Fruit fly (Drosophila melanogaster): Measurements from ENCODE around the gene eIF4E1.
A peak's percentile ranks its signal among the peaks of the same experiment; 100 is the strongest.

eIF4E1 gene

DNA sequence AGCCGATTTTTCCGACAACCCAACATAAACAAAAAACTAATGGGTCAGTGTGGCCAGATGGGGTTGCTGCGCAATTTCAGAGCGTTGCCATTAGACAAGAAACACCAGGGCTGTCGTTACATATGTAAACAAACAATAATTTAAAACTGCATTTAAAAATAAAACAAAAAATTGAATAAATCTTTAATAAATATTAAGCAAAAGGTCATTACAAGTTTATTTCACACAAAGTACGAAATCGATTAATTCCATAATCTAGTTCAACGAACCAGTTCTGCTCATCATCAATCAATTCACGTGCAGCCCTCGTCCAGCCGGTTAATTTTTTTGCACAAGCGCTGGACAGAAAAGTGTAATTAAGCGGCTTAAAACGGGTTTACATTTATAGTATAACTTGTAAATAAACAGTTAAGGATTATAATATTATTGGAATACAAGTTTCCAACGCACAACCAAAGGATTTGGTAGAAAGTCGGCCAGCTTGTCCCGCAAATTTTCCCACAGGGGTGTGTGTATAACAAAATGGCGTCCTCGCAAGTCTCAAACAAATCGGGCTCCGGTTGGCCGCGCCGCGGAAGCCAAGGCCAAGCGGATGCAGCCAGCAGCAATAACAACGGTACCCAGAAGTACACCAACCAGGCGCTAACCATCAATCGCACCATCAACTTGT lies 8.6 kb upstream of the eIF4E1 start, which contains the start of the genes CG4022 and Cpsf5 (continued):
- TF ChIP-seq CG2678 (tag; optimal IDR thresholded peaks at IDR 0.05) (peak; percentile 85), CG6689 (GFP tag; IDR thresholded peaks at IDR 0.05) (peak; percentile 79), CG14860 (GFP tag; IDR thresholded peaks at IDR 0.05; ENCODE audit: partially characterized antibody) (no peak), salm (tag; optimal IDR thresholded peaks at IDR 0.05) (peak; percentile 43), CG9215 (GFP tag; IDR thresholded peaks at IDR 0.05) (peak; percentile 82), fd64A (GFP tag; optimal IDR thresholded peaks at IDR 0.05) (no peak), zfh1 (GFP tag; IDR thresholded peaks at IDR 0.05) (peak; percentile 83), trem (tag; optimal IDR thresholded peaks at IDR 0.05) (peak; percentile 85), E2f2 (GFP tag; IDR thresholded peaks at IDR 0.05) (peak; percentile 70), CG2116 (GFP tag; optimal IDR thresholded peaks at IDR 0.05) (peak; percentile 83), Bteb2 (GFP tag; optimal IDR thresholded peaks at IDR 0.05) (peak; percentile 48), ato (GFP tag; IDR thresholded peaks at IDR 0.05; ENCODE audit: partially characterized antibody) (no peak), ham (GFP tag; IDR thresholded peaks at IDR 0.05) (peak; percentile 52; the same call in 1 of the 2 replicates), lbe (GFP tag; optimal IDR thresholded peaks at IDR 0.05) (peak; percentile 66), Dfd (GFP tag; optimal IDR thresholded peaks at IDR 0.05) (no peak), CG11247 (GFP tag; IDR thresholded peaks at IDR 0.05) (peak; percentile 70), amos (GFP tag; IDR thresholded peaks at IDR 0.05; ENCODE audit: partially characterized antibody) (peak; percentile 48; the same call in 1 of the 2 replicates), stc (GFP tag; IDR thresholded peaks at IDR 0.05) (peak; percentile 78), Atf-2 (GFP tag; optimal IDR thresholded peaks at IDR 0.05) (no peak), ash1 (GFP tag; optimal IDR thresholded peaks at IDR 0.05) (no peak), pros (GFP tag; optimal IDR thresholded peaks at IDR 0.05) (no peak), CG10654 (GFP tag; optimal IDR thresholded peaks at IDR 0.05) (peak; percentile 80), en (GFP tag; optimal IDR thresholded peaks at IDR 0.05) (no peak), Jarid2 (GFP tag; optimal IDR thresholded peaks at IDR 0.05) (no peak), BEAF-32 (GFP tag; optimal IDR thresholded peaks at IDR 0.05) (peak; percentile 52), wor (GFP tag; IDR thresholded peaks at IDR 0.05) (peak; percentile 65), ERR (GFP tag; optimal IDR thresholded peaks at IDR 0.05) (no peak), ab (GFP tag; optimal IDR thresholded peaks at IDR 0.05) (peak; percentile 45), Mad (GFP tag; optimal IDR thresholded peaks at IDR 0.05) (peak; percentile 85), CG4707 (GFP tag; optimal IDR thresholded peaks at IDR 0.05) (peak; percentile 23), tna (GFP tag; IDR thresholded peaks at IDR 0.05; ENCODE audit: partially characterized antibody) (no peak), dmrt11E (tag; optimal IDR thresholded peaks at IDR 0.05) (peak; percentile 86), BtbVII (GFP tag; optimal IDR thresholded peaks at IDR 0.05) (peak; percentile 47), Ssrp (tag; optimal IDR thresholded peaks at IDR 0.05) (peak; percentile 84), Ets97D (GFP tag; optimal IDR thresholded peaks at IDR 0.05) (peak; percentile 63), CG10462 (GFP tag; optimal IDR thresholded peaks at IDR 0.05) (peak; percentile 67), CG10431 (GFP tag; optimal IDR thresholded peaks at IDR 0.05) (peak; percentile 81), CG4360 (GFP tag; IDR thresholded peaks at IDR 0.05) (no peak), Hr39 (optimal IDR thresholded peaks at IDR 0.05) (no peak), CG5953 (GFP tag; IDR thresholded peaks at IDR 0.05) (peak; percentile 1; the same call in 1 of the 2 replicates), CG4424 (GFP tag; optimal IDR thresholded peaks at IDR 0.05) (peak; percentile 86), CG12219 (GFP tag; optimal IDR thresholded peaks at IDR 0.05) (peak; percentile 69), ara (GFP tag; IDR thresholded peaks at IDR 0.05) (peak; percentile 87), fu2 (GFP tag; optimal IDR thresholded peaks at IDR 0.05) (no peak), Hr51 (GFP tag; optimal IDR thresholded peaks at IDR 0.05) (peak; percentile 46 to 83), HmgD (GFP tag; optimal IDR thresholded peaks at IDR 0.05) (no peak), CG4282 (GFP tag; optimal IDR thresholded peaks at IDR 0.05) (no peak), danr (GFP tag; IDR thresholded peaks at IDR 0.05) (peak; percentile 52; the same call in 1 of the 2 replicates), CG11696 (GFP tag; IDR thresholded peaks at IDR 0.05) (peak; percentile 61), fru (optimal IDR thresholded peaks at IDR 0.05) (no peak), aop (GFP tag; IDR thresholded peaks at IDR 0.05) (no peak)
